Fruit fly (Drosophila melanogaster): Measurements from ENCODE around the gene Muc68D.
A peak's percentile ranks its signal among the peaks of the same experiment; 100 is the strongest.

Gene Muc68D

DNA sequence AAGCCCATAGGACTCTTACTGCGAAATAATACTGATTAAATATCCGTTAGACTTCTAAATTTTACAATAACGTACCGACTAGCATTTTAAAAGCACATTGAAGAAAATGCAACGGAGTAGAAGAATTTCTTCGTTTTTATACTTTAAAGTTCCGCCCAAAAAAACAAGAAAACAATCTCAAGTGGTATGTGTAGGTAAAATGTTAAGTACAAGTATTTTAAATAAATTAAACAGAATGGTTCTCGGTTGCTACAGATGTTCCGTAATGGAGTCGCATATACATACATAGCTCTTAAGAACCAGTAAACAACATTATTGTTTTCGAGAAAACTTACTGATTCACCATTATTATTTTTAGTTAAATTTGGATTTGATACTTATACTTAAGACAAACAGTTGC lies at the start of gene Muc68D:
TSS of gene Muc68D (minus strand) at position 101 of the 400 bp plus-strand sequence.
- TF ChIP-seq CG3919 (GFP tag; optimal IDR thresholded peaks at IDR 0.05) (no peak), dsx (GFP tag; optimal IDR thresholded peaks at IDR 0.05; ENCODE audit: poor library complexity, severe bottlenecking) (no peak), CG8632 (GFP tag; optimal IDR thresholded peaks at IDR 0.05) (no peak), lz (GFP tag; optimal IDR thresholded peaks at IDR 0.05) (no peak), CG32006 (GFP tag; optimal IDR thresholded peaks at IDR 0.05) (no peak), cyc (GFP tag; optimal IDR thresholded peaks at IDR 0.05) (no peak), CG6792 (GFP tag; optimal IDR thresholded peaks at IDR 0.05) (no peak), topi (GFP tag; optimal IDR thresholded peaks at IDR 0.05) (no peak), CG9139 (GFP tag; optimal IDR thresholded peaks at IDR 0.05) (no peak)

DNA sequence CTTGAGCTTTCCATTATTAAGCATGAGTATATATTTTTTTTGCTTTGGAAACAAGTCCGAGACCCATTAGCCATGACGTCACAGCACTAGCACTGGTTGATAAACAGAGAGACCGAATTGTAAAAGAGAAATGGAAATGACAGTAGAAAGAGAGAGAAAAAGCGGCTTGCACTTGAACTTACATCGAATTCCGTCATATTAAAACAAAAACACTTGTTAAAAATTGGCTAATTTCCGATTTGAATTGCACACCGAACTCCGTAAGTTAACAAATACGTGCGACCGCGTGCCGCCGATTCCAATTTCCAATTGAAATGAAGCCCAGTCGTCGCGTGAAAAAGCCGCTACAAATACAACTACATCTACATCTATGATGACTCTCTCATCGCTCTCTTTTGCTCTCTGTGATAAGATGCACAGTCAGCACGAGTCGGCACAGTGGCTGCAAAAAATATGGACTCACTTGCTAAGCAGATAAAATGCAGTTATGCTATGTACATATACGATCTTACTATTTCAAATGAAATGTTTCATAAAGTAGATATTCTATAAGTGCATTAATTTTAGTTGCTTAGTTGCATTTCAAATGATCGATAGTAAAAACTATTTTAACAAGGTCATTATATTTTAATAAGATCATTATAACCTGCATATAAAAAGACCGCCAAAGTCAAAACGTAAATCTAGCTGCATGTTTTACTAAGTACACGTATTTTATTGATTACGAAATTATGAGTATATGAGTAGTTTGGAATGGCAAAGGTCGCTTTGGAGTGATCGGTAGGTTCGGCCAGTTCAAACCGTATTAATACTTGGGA lies 47.9 kb upstream of the Muc68D start:
- no peak for TF ChIP-seq CG11902 (GFP tag; optimal IDR thresholded peaks at IDR 0.05)
- no peak for TF ChIP-seq CG3032 (tag; optimal IDR thresholded peaks at IDR 0.05)
- peak; percentile 59 for TF ChIP-seq vri (GFP tag; optimal IDR thresholded peaks at IDR 0.05)
- peak; percentile 57 for TF ChIP-seq esn (GFP tag; optimal IDR thresholded peaks at IDR 0.05)
- TF ChIP-seq Eip93F (GFP tag; optimal IDR thresholded peaks at IDR 0.05): no peak
- TF ChIP-seq topi (GFP tag; optimal IDR thresholded peaks at IDR 0.05): peak; percentile 3
- TF ChIP-seq acj6 (GFP tag; optimal IDR thresholded peaks at IDR 0.05): peak; percentile 24
- TF ChIP-seq Ets21C (GFP tag; optimal IDR thresholded peaks at IDR 0.05): no peak
- TF ChIP-seq CG4318 (GFP tag; optimal IDR thresholded peaks at IDR 0.05): no peak
- TF ChIP-seq CG31627 (GFP tag; optimal IDR thresholded peaks at IDR 0.05): peak; percentile 33
- TF ChIP-seq Sox14 (GFP tag; optimal IDR thresholded peaks at IDR 0.05): peak; percentile 44
- TF ChIP-seq fd85E (GFP tag; optimal IDR thresholded peaks at IDR 0.05): peak; percentile 30
- peak; percentile 50 for TF ChIP-seq CG15336 (GFP tag; IDR thresholded peaks at IDR 0.05)
- peak; percentile 27; the same call in 1 of the 2 replicates for TF ChIP-seq CG11294 (GFP tag; IDR thresholded peaks at IDR 0.05)
- TF ChIP-seq CG8632 (GFP tag; optimal IDR thresholded peaks at IDR 0.05): peak; percentile 6
- no peak for TF ChIP-seq CG9139 (GFP tag; optimal IDR thresholded peaks at IDR 0.05)
- peak; percentile 25 for TF ChIP-seq Lpt (GFP tag; optimal IDR thresholded peaks at IDR 0.05)
- TF ChIP-seq dac (GFP tag; optimal IDR thresholded peaks at IDR 0.05): no peak
- TF ChIP-seq Met (GFP tag; optimal IDR thresholded peaks at IDR 0.05): no peak
- TF ChIP-seq Ets96B (tag; optimal IDR thresholded peaks at IDR 0.05): peak; percentile 5
- no peak for TF ChIP-seq Gug (GFP tag; IDR thresholded peaks at IDR 0.05)
- no peak for TF ChIP-seq fkh (GFP tag; optimal IDR thresholded peaks at IDR 0.05)
- TF ChIP-seq achi (GFP tag; optimal IDR thresholded peaks at IDR 0.05): peak; percentile 38
- no peak for TF ChIP-seq CG1621 (tag; optimal IDR thresholded peaks at IDR 0.05)
- TF ChIP-seq pdm3 (GFP tag; optimal IDR thresholded peaks at IDR 0.05): peak; percentile 43
- no peak for TF ChIP-seq CG6276 (GFP tag; optimal IDR thresholded peaks at IDR 0.05)
- no peak for TF ChIP-seq ss (GFP tag; optimal IDR thresholded peaks at IDR 0.05)
- no peak for TF ChIP-seq Blimp-1 (GFP tag; optimal IDR thresholded peaks at IDR 0.05)
- TF ChIP-seq Hr4 (GFP tag; optimal IDR thresholded peaks at IDR 0.05): peak; percentile 43
- no peak for TF ChIP-seq CG32006 (GFP tag; optimal IDR thresholded peaks at IDR 0.05)
- peak; percentile 61; the same call in 2 of the 3 replicates for TF ChIP-seq eg (GFP tag; IDR thresholded peaks at IDR 0.05)
- no peak for TF ChIP-seq svp (GFP tag)
- no peak for TF ChIP-seq CG7368 (GFP tag; optimal IDR thresholded peaks at IDR 0.05)
- TF ChIP-seq Sox102F (GFP tag; optimal IDR thresholded peaks at IDR 0.05): peak; percentile 63
- TF ChIP-seq Hr38 (GFP tag; optimal IDR thresholded peaks at IDR 0.05): no peak
- no peak for TF ChIP-seq Sox15 (GFP tag; optimal IDR thresholded peaks at IDR 0.05)
- TF ChIP-seq CG10669 (GFP tag; optimal IDR thresholded peaks at IDR 0.05): no peak
- TF ChIP-seq CG11762 (GFP tag; optimal IDR thresholded peaks at IDR 0.05; ENCODE audit: insufficient read depth): peak; percentile 4
- peak; percentile 57 for TF ChIP-seq CG6808 (GFP tag; optimal IDR thresholded peaks at IDR 0.05)
- TF ChIP-seq lz (GFP tag; optimal IDR thresholded peaks at IDR 0.05): peak; percentile 38
- TF ChIP-seq CG6163 (GFP tag; IDR thresholded peaks at IDR 0.05): peak; percentile 70; the same call in 2 of the 3 replicates
- no peak for TF ChIP-seq OdsH (GFP tag; optimal IDR thresholded peaks at IDR 0.05)
- TF ChIP-seq Eip78C (GFP tag): peak; percentile 64
- TF ChIP-seq salr (GFP tag; optimal IDR thresholded peaks at IDR 0.05): no peak
- no peak for TF ChIP-seq CG3919 (GFP tag; optimal IDR thresholded peaks at IDR 0.05)

Measured in whole organism, prepupa.